Fruit fly (Drosophila melanogaster): Measurements from ENCODE around the gene knrl.

DNA sequence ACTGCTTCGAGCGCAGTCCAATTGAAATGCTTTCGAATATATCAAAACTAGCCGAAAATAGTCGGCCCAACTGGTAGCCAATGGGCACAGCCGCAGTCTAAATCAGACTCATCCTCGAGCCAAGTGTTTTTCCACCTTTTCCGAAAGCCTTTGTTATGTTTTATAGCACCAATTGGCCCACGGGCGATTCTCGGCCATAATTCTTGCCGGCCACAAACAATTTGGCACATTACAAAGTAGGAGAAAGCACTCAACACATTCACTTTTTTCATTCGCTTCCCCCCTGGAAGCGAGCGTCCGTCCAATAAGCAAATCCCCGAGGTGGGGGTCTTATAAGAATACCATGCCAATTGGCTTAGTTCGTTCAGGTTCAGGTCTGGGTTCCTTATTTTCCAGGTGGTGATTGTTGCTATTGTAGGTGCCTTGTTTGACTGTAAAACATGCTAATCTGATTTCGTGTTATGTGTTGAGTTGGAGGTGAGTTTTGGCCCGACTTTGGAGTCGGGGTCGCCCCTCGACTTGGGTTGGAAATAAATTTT, 16.7 kb downstream of the knrl start:
- TF ChIP-seq CG12768 (GFP tag; optimal IDR thresholded peaks at IDR 0.05) (no peak), kay (GFP tag; ENCODE audit: borderline replicate concordance) (no peak), Clk (GFP tag; optimal IDR thresholded peaks at IDR 0.05) (no peak), CG7045 (GFP tag; optimal IDR thresholded peaks at IDR 0.05) (no peak), CG14711 (tag; optimal IDR thresholded peaks at IDR 0.05) (no peak)

Data from whole organism, adult.